Worm (Caenorhabditis elegans) whole organism, L2 larva: ENCODE measurements around the gene srx-46.

ENCODE experiments used
- Y55F3AM.14 ChIP-seq: fragments of 200-800 bp; sonication (Bioruptor generic); optimal IDR thresholded peaks from 2 replicates; lab custom pipeline; 2018; ENCODE audit warnings: mild to moderate bottlenecking, missing genetic modification characterization, missing compliant biosample characterization
- egl-27 ChIP-seq: sonication (generic microtip); optimal IDR thresholded peaks from 3 replicates; lab custom pipeline; 2017; ENCODE audit warnings: missing biosample characterization, missing genetic modification reagents, missing genetic modification characterization
- nhr-237 ChIP-seq: fragments of 150-350 bp; optimal IDR thresholded peaks from 2 replicates; lab custom pipeline; 2014; ENCODE audit warnings: missing biosample characterization, missing genetic modification characterization
- zag-1 ChIP-seq: fragments of 150-350 bp; optimal IDR thresholded peaks from 2 replicates; lab custom pipeline; 2014; ENCODE audit warnings: missing biosample characterization, missing genetic modification characterization
- ztf-1 ChIP-seq: fragments of 200-800 bp; sonication (Bioruptor generic); conservative IDR thresholded peaks from 2 replicates; pipeline ENCODE4 v1.3.6; 2022; ENCODE audit warnings: missing genetic modification characterization, missing compliant biosample characterization
- ztf-11 ChIP-seq: sonication (generic microtip); optimal IDR thresholded peaks from 2 replicates; lab custom pipeline; 2017; ENCODE audit warnings: missing biosample characterization, missing genetic modification characterization

ce11 chrV:9394938-9395639, 42.0 kb downstream of the srx-46 start:
- no peak for TF ChIP-seq egl-27 (tag; lab: Kevin White, UChicago)
- no peak for TF ChIP-seq ztf-11 (tag; lab: Kevin White, UChicago)
- TF ChIP-seq nhr-237 (tag; lab: Kevin White, UChicago): no peak
- no peak for TF ChIP-seq ztf-1
- no peak for TF ChIP-seq zag-1 (tag; lab: Kevin White, UChicago)
- TF ChIP-seq Y55F3AM.14 (GFP tag; lab: Kevin White, UChicago): no peak
